Worm (Caenorhabditis elegans): ENCODE data around the gene F37C12.18.
A peak's percentile ranks its signal among the peaks of the same experiment; 100 is the strongest.

Gene F37C12.18

DNA sequence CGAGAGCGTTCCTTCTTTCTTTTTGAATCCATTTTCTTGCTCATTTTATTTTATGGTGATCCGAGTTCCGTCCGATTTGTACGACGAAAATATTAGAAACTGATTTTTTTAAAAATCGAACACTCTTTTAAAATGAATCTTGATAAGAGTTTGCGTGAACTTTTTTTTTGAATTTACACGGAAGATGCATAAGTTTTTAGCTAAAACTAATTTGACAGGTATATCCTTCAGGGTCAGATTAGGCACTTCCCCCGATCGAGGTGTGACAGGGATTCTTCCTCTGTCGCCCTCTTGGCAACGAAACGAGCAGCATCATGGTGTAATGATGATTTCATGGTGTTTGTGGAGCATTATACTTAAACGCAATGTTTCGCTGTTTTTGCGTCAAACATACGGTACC lies at the start of gene F37C12.18:
Gene F37C12.18 (minus strand): TSS at position 101 of the 400 bp plus-strand sequence.
- TF ChIP-seq ztf-23 (GFP tag; IDR thresholded peaks at IDR 0.05) (no peak), flt-1 (GFP tag; IDR thresholded peaks at IDR 0.05) (no peak), ref-1 (GFP tag; conservative IDR thresholded peaks at IDR 0.05) (no peak)

ce11 chrIII:7242988-7243387 lies 47.8 kb upstream of the F37C12.18 start, which contains the start of gene osm-10:
TSS of gene osm-10 (plus strand) at chrIII:7243280.
- no peak for TF ChIP-seq ztf-29 (GFP tag; IDR thresholded peaks at IDR 0.05)
- TF ChIP-seq tab-1 (GFP tag; IDR thresholded peaks at IDR 0.05) = no peak
- no peak for TF ChIP-seq ztf-23 (GFP tag; IDR thresholded peaks at IDR 0.05)
- TF ChIP-seq ref-1 (GFP tag; conservative IDR thresholded peaks at IDR 0.05) = no peak
- TF ChIP-seq cog-1 (tag; optimal IDR thresholded peaks at IDR 0.05) = no peak
- no peak for TF ChIP-seq T22C8.4 (GFP tag; IDR thresholded peaks at IDR 0.05)
- no peak for TF ChIP-seq klf-2 (GFP tag; conservative IDR thresholded peaks at IDR 0.05)

- no peak for TF ChIP-seq flt-1 (GFP tag; IDR thresholded peaks at IDR 0.05)
- TF ChIP-seq ztf-29 (GFP tag; IDR thresholded peaks at IDR 0.05) = no peak
- TF ChIP-seq tab-1 (GFP tag; IDR thresholded peaks at IDR 0.05) = no peak
- TF ChIP-seq T22C8.4 (GFP tag; IDR thresholded peaks at IDR 0.05) = no peak
- TF ChIP-seq ref-1 (GFP tag; conservative IDR thresholded peaks at IDR 0.05) = no peak
- TF ChIP-seq ztf-23 (GFP tag; IDR thresholded peaks at IDR 0.05) = no peak
Measured at ce11 chrIII:7241065-7241464, 45.8 kb upstream of the F37C12.18 start, which contains the start of gene ztf-31. TSS of gene ztf-31 (plus strand) at chrIII:7241365.

DNA sequence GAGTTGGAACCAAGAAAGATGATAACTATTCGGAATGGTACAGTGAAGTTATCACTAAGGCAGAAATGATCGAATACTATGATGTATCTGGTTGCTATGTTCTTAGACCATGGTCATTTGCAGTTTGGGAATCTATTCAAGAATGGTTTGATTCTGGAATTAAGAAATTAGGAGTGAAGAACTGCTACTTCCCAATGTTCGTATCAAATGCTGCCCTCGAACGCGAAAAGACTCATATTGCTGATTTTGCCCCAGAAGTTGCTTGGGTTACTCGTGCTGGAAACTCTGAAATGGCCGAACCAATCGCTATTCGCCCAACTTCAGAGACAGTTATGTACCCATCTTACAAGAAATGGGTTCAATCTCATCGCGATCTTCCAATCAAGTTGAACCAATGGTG lies 44.2 kb upstream of the F37C12.18 start:
- no peak for TF ChIP-seq klf-2 (GFP tag; conservative IDR thresholded peaks at IDR 0.05)
- no peak for TF ChIP-seq tab-1 (GFP tag; IDR thresholded peaks at IDR 0.05)
- TF ChIP-seq ztf-29 (GFP tag; IDR thresholded peaks at IDR 0.05) = no peak

- TF ChIP-seq cog-1 (tag; optimal IDR thresholded peaks at IDR 0.05) = no peak
- no peak for TF ChIP-seq med-1 (GFP tag; optimal IDR thresholded peaks at IDR 0.05; ENCODE audit: insufficient read depth)
- TF ChIP-seq flt-1 (GFP tag; IDR thresholded peaks at IDR 0.05) = no peak
- no peak for TF ChIP-seq klf-2 (GFP tag; conservative IDR thresholded peaks at IDR 0.05)
- TF ChIP-seq ztf-23 (GFP tag; IDR thresholded peaks at IDR 0.05) = no peak
- no peak for TF ChIP-seq tab-1 (GFP tag; IDR thresholded peaks at IDR 0.05)
- no peak for TF ChIP-seq ref-1 (GFP tag; conservative IDR thresholded peaks at IDR 0.05)
- no peak for TF ChIP-seq T22C8.4 (GFP tag; IDR thresholded peaks at IDR 0.05)
- no peak for TF ChIP-seq ztf-29 (GFP tag; IDR thresholded peaks at IDR 0.05)
Measured at ce11 chrIII:7238727-7239126, 43.5 kb upstream of the F37C12.18 start, which contains the start of gene pars-1. TSS of gene pars-1 (plus strand) at chrIII:7239027.

- TF ChIP-seq cog-1 (tag; optimal IDR thresholded peaks at IDR 0.05) (peak; percentile 21), klf-2 (GFP tag; conservative IDR thresholded peaks at IDR 0.05) (no peak), flt-1 (GFP tag; IDR thresholded peaks at IDR 0.05) (no peak), ztf-29 (GFP tag; IDR thresholded peaks at IDR 0.05) (no peak), tab-1 (GFP tag; IDR thresholded peaks at IDR 0.05) (no peak)
Measured at ce11 chrIII:7234148-7234547, 38.9 kb upstream of the F37C12.18 start, which contains the start of gene ndus-8. TSS of gene ndus-8 (minus strand) at chrIII:7234202.

- no peak for TF ChIP-seq klf-2 (GFP tag; conservative IDR thresholded peaks at IDR 0.05)
- TF ChIP-seq T22C8.4 (GFP tag; IDR thresholded peaks at IDR 0.05) = no peak
- no peak for TF ChIP-seq ref-1 (GFP tag; conservative IDR thresholded peaks at IDR 0.05)
- TF ChIP-seq flt-1 (GFP tag; IDR thresholded peaks at IDR 0.05) = no peak
- TF ChIP-seq med-1 (GFP tag; optimal IDR thresholded peaks at IDR 0.05; ENCODE audit: insufficient read depth) = no peak
- TF ChIP-seq ztf-23 (GFP tag; IDR thresholded peaks at IDR 0.05) = no peak
- TF ChIP-seq ztf-29 (GFP tag; IDR thresholded peaks at IDR 0.05) = no peak
- TF ChIP-seq tab-1 (GFP tag; IDR thresholded peaks at IDR 0.05) = no peak
- TF ChIP-seq cog-1 (tag; optimal IDR thresholded peaks at IDR 0.05) = no peak
Measured at ce11 chrIII:7232782-7233181, 37.6 kb upstream of the F37C12.18 start, which contains the start of gene adr-2. TSS of gene adr-2 (minus strand) at chrIII:7232882.

ce11 chrIII:7230841-7231240 lies 35.6 kb upstream of the F37C12.18 start, which contains the start of gene R151.10:
TSS of gene R151.10 (minus strand) at chrIII:7230941.
- TF ChIP-seq tab-1 (GFP tag; IDR thresholded peaks at IDR 0.05) (no peak), med-1 (GFP tag; optimal IDR thresholded peaks at IDR 0.05; ENCODE audit: insufficient read depth) (no peak), klf-2 (GFP tag; conservative IDR thresholded peaks at IDR 0.05) (no peak), T22C8.4 (GFP tag; IDR thresholded peaks at IDR 0.05) (no peak), ref-1 (GFP tag; conservative IDR thresholded peaks at IDR 0.05) (no peak), ztf-23 (GFP tag; IDR thresholded peaks at IDR 0.05) (no peak), ztf-29 (GFP tag; IDR thresholded peaks at IDR 0.05) (no peak)

ce11 chrIII:7229687-7230086 lies 34.5 kb upstream of the F37C12.18 start, which contains the start of gene R151.8:
TSS of gene R151.8 (minus strand) at chrIII:7229787.
- TF ChIP-seq cog-1 (tag; optimal IDR thresholded peaks at IDR 0.05) = no peak
- no peak for TF ChIP-seq klf-2 (GFP tag; conservative IDR thresholded peaks at IDR 0.05)

DNA sequence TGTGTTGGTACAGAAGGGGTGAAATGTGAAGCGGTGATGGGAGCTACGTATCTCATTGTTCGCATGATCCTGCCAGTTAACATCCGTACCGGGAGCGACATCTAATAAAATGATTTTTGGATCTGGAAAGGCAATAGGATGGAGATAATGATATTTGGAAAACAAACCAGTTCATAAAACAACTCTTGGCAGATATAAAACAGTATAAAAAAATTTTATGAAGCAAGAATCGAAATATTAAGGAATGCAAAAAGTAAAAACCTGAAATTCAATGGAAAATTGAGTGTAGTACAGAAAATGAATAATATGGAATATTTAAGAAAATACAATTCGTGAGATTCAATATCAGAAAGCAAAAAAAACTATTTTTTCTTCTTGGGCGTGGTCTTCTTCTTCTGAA lies 31.4 kb upstream of the F37C12.18 start, which contains the start of gene hsp-75:
Gene hsp-75 (minus strand): TSS at position 101 of the 400 bp plus-strand sequence.
- TF ChIP-seq tab-1 (GFP tag; IDR thresholded peaks at IDR 0.05) (no peak), klf-2 (GFP tag; conservative IDR thresholded peaks at IDR 0.05) (no peak), ref-1 (GFP tag; conservative IDR thresholded peaks at IDR 0.05) (no peak), med-1 (GFP tag; optimal IDR thresholded peaks at IDR 0.05; ENCODE audit: insufficient read depth) (no peak), T22C8.4 (GFP tag; IDR thresholded peaks at IDR 0.05) (no peak), ztf-23 (GFP tag; IDR thresholded peaks at IDR 0.05) (no peak), cog-1 (tag; optimal IDR thresholded peaks at IDR 0.05) (no peak), flt-1 (GFP tag; IDR thresholded peaks at IDR 0.05) (no peak), ztf-29 (GFP tag; IDR thresholded peaks at IDR 0.05) (no peak)

- no peak for TF ChIP-seq ztf-23 (GFP tag; IDR thresholded peaks at IDR 0.05)
- TF ChIP-seq ref-1 (GFP tag; conservative IDR thresholded peaks at IDR 0.05) = no peak
- TF ChIP-seq ztf-29 (GFP tag; IDR thresholded peaks at IDR 0.05) = no peak
- TF ChIP-seq med-1 (GFP tag; optimal IDR thresholded peaks at IDR 0.05; ENCODE audit: insufficient read depth) = no peak
- no peak for TF ChIP-seq flt-1 (GFP tag; IDR thresholded peaks at IDR 0.05)
- TF ChIP-seq cog-1 (tag; optimal IDR thresholded peaks at IDR 0.05) = no peak
- no peak for TF ChIP-seq tab-1 (GFP tag; IDR thresholded peaks at IDR 0.05)
- no peak for TF ChIP-seq T22C8.4 (GFP tag; IDR thresholded peaks at IDR 0.05)
- TF ChIP-seq klf-2 (GFP tag; conservative IDR thresholded peaks at IDR 0.05) = no peak
Measured at ce11 chrIII:7223029-7223428, 27.8 kb upstream of the F37C12.18 start, which contains the start of gene der-2. TSS of gene der-2 (minus strand) at chrIII:7223129.

All from whole organism, midembryonic.